Fruit fly (Drosophila melanogaster): ENCODE results near the gene Efa6.

The Efa6 gene

DNA sequence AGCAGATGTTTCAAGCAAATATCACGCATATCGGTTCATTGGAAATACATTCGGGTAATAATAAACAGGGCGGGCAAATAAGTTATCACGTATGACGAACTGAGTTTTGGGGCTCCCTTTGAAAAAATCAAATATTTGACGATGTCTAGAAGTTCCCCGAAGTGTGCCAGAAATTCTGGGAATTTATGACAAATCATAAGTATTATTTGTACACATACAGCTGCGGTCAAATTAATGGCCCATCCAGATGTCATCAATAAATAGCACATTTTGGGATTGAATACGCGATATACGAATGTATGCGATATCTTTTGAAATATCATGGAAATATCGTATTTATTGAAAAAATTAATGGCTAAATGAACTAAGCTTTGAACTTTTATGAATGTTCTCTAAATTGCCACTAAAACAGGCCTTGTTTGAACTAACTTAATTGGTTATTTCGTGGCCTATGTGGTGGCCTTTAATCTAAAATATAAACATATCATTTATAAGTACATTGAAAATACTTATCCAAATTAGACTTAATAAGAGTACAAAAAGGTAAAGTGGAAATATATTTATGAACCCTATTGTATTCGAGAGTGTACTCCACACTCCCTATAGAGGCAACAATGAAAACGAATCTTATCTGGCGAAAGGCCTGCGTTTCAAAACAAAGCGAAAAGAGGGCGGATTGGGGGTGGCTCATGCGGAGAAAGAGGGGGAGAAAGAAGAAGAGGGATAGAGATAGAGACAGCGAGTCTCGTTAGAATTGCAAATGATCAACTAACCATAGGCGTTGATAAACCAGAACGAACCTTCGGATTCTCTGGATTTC, 38.2 kb downstream of the Efa6 start (continued):
- TF ChIP-seq CG12104 (GFP tag; optimal IDR thresholded peaks at IDR 0.05) (peak; percentile 17), aop (GFP tag; IDR thresholded peaks at IDR 0.05) (no peak), gsb (GFP tag; IDR thresholded peaks at IDR 0.05) (no peak), CG11085 (GFP tag; IDR thresholded peaks at IDR 0.05) (no peak), CG7556 (GFP tag; optimal IDR thresholded peaks at IDR 0.05) (peak; percentile 65), CG10462 (GFP tag; optimal IDR thresholded peaks at IDR 0.05) (peak; percentile 14), Abd-B (GFP tag; optimal IDR thresholded peaks at IDR 0.05) (peak; percentile 29), ab (GFP tag; optimal IDR thresholded peaks at IDR 0.05) (no peak), CG10267 (tag; optimal IDR thresholded peaks at IDR 0.05) (peak; percentile 57), CG7745 (tag; optimal IDR thresholded peaks at IDR 0.05) (no peak), salm (tag; optimal IDR thresholded peaks at IDR 0.05) (no peak), CG8478 (optimal IDR thresholded peaks at IDR 0.05) (no peak), slp2 (GFP tag; optimal IDR thresholded peaks at IDR 0.05) (no peak), eve (GFP tag; optimal IDR thresholded peaks at IDR 0.05) (no peak), Usf (GFP tag; optimal IDR thresholded peaks at IDR 0.05) (peak; percentile 14), pnt (GFP tag; optimal IDR thresholded peaks at IDR 0.05) (no peak), pb (GFP tag; optimal IDR thresholded peaks at IDR 0.05) (no peak), chinmo (GFP tag; IDR thresholded peaks at IDR 0.05; ENCODE audit: partially characterized antibody) (no peak), CG13424 (tag; optimal IDR thresholded peaks at IDR 0.05) (peak; percentile 46), az2 (GFP tag; optimal IDR thresholded peaks at IDR 0.05) (peak; percentile 58), ttk (GFP tag; IDR thresholded peaks at IDR 0.05) (no peak), CG7786 (GFP tag; optimal IDR thresholded peaks at IDR 0.05) (no peak), CG11695 (GFP tag; IDR thresholded peaks at IDR 0.05) (peak; percentile 52), Hr3 (GFP tag; optimal IDR thresholded peaks at IDR 0.05) (peak; percentile 28), Hmx (GFP tag; optimal IDR thresholded peaks at IDR 0.05) (no peak), Bgb (GFP tag; IDR thresholded peaks at IDR 0.05; ENCODE audit: partially characterized antibody) (0 out of 2 replicates have a peak, but pooled peaks have one; percentile 4), fd96Cb (tag; optimal IDR thresholded peaks at IDR 0.05) (peak; percentile 56), Spps (tag; optimal IDR thresholded peaks at IDR 0.05) (peak; percentile 12), PHDP (tag; optimal IDR thresholded peaks at IDR 0.05) (peak; percentile 46), CG17612 (GFP tag; IDR thresholded peaks at IDR 0.05) (no peak), lilli (GFP tag; optimal IDR thresholded peaks at IDR 0.05) (peak; percentile 24), Atf6 (GFP tag; IDR thresholded peaks at IDR 0.05) (no peak), CG31365 (tag; optimal IDR thresholded peaks at IDR 0.05) (no peak), tin (GFP tag; optimal IDR thresholded peaks at IDR 0.05) (peak; percentile 40), inv (GFP tag; IDR thresholded peaks at IDR 0.05; ENCODE audit: partially characterized antibody) (no peak), CG9932 (GFP tag; IDR thresholded peaks at IDR 0.05) (no peak), CG3847 (GFP tag; IDR thresholded peaks at IDR 0.05) (0 out of 2 replicates have a peak, but pooled peaks have one; percentile 14), nerfin-1 (tag; optimal IDR thresholded peaks at IDR 0.05) (peak; percentile 32), CG4424 (GFP tag; optimal IDR thresholded peaks at IDR 0.05) (peak; percentile 32), cato (GFP tag; optimal IDR thresholded peaks at IDR 0.05; ENCODE audit: borderline replicate concordance) (peak; percentile 30), CG33557 (GFP tag; optimal IDR thresholded peaks at IDR 0.05) (peak; percentile 8), Taf1 (GFP tag; IDR thresholded peaks at IDR 0.05) (no peak), p53 (GFP tag; optimal IDR thresholded peaks at IDR 0.05) (no peak), CG3065 (GFP tag; optimal IDR thresholded peaks at IDR 0.05) (no peak), Meics (GFP tag; optimal IDR thresholded peaks at IDR 0.05) (peak; percentile 52), pzg (GFP tag; optimal IDR thresholded peaks at IDR 0.05) (no peak), HHEX (GFP tag; optimal IDR thresholded peaks at IDR 0.05) (peak; percentile 41), CG9797 (GFP tag; optimal IDR thresholded peaks at IDR 0.05) (no peak), CG12769 (tag; optimal IDR thresholded peaks at IDR 0.05) (peak; percentile 15), TFAM (GFP tag; optimal IDR thresholded peaks at IDR 0.05) (no peak)
